Worm (Caenorhabditis elegans) whole organism, L4/young adult: Measurements from ENCODE around the gene syx-2.

ENCODE experiments used
- dao-5 ChIP-seq: sonication (generic microtip); optimal IDR thresholded peaks from 2 replicates; lab custom pipeline; 2016; ENCODE audit warnings: missing genotype, missing genetic modification characterization, moderate library complexity, missing compliant biosample characterization
- him-1 ChIP-seq: sonication (generic microtip); optimal IDR thresholded peaks from 2 replicates; lab custom pipeline; 2016; ENCODE audit warnings: missing genotype, missing genetic modification reagents, missing genetic modification characterization, missing compliant biosample characterization

DNA sequence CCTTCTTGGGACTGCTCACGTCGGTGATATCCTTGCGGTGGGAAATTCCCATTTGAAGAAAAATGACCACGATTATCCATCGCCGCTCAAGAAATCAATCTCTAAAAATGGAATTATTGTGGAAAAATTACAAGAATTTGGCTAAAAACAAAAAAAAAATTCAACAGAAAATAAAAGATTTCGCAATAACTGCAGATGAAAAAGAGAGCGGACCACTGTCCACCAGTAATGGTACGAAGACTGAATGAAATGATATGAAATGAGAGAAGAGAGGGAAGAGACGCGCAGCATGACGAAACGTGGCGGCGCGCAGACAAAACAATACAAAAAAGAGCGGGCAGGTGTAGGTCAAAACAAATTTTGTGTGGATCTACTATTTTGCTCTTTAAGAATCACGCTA lies 30.4 kb upstream of the syx-2 start, which contains the start of gene meg-1:
- TF ChIP-seq dao-5 (tag; lab: Kevin White, UChicago) (no peak), him-1 (tag; lab: Kevin White, UChicago) (no peak)
